Worm (Caenorhabditis elegans) whole organism, midembryonic: ENCODE measurements around the gene srh-28.

ENCODE experiments used
- T22C8.4 ChIP-seq: fragments of 200-800 bp; sonication (Bioruptor generic); IDR thresholded peaks from 2 replicates; pipeline ENCODE4 v1.3.6; 2022; ENCODE audit warnings: missing genetic modification characterization, missing compliant biosample characterization
- cog-1 ChIP-seq: sonication (generic microtip); optimal IDR thresholded peaks from 2 replicates; lab custom pipeline; 2016; ENCODE audit warnings: missing genetic modification characterization, missing compliant biosample characterization
- klf-2 ChIP-seq: fragments of 200-800 bp; sonication (Bioruptor generic); conservative IDR thresholded peaks from 2 replicates; pipeline ENCODE4 v1.3.6; 2022; ENCODE audit warnings: missing genetic modification reagents, missing genetic modification characterization, missing compliant biosample characterization
- med-1 ChIP-seq: sonication (generic microtip); optimal IDR thresholded peaks from 2 replicates; lab custom pipeline; 2017; ENCODE audit warnings: missing genetic modification characterization, mild to moderate bottlenecking, missing compliant biosample characterization, antibody characterized with exemption, missing genetic modification reagents; ENCODE audit not compliant: insufficient read depth

- no peak for TF ChIP-seq klf-2
- TF ChIP-seq T22C8.4: no peak
- no peak for TF ChIP-seq cog-1
- TF ChIP-seq med-1 (GFP tag; lab: Kevin White, UChicago): no peak
Observed at ce11 chrV:6806340-6806739, 30.7 kb upstream of the srh-28 start, which contains the start of gene dmsr-12.
